Fruit fly (Drosophila melanogaster) whole organism, embryonic: Measurements from ENCODE around the gene ash1.

ENCODE experiments used
- Abd-B ChIP-seq: fragments of 200-800 bp; sonication (Bioruptor generic); optimal IDR thresholded peaks from 2 replicates; lab custom pipeline; 2018; ENCODE audit warnings: missing biosample characterization, mild to moderate bottlenecking, missing genetic modification characterization, moderate library complexity
- Aef1 ChIP-seq: fragments of 200-800 bp; sonication (Bioruptor generic); IDR thresholded peaks from 3 replicates; pipeline ENCODE4 v1.3.6; 2022; ENCODE audit warnings: missing biosample characterization, missing genetic modification characterization
- Antp ChIP-seq: fragments of 200-800 bp; sonication (Bioruptor generic); optimal IDR thresholded peaks from 3 replicates; lab custom pipeline; 2016; ENCODE audit warnings: missing biosample characterization, missing genetic modification characterization
- Bgb ChIP-seq: fragments of 200-800 bp; sonication (Bioruptor generic); IDR thresholded peaks from 2 replicates; pipeline ENCODE4 v1.3.6; 2022; ENCODE audit warnings: missing biosample characterization, missing genetic modification characterization; ENCODE audit not compliant: partially characterized antibody
- CG10565 ChIP-seq: fragments of 200-800 bp; sonication (Bioruptor generic); optimal IDR thresholded peaks from 3 replicates; lab custom pipeline; 2016; ENCODE audit warnings: missing biosample characterization, mild to moderate bottlenecking, missing genetic modification characterization
- CG10654 ChIP-seq: fragments of 200-800 bp; sonication (Bioruptor generic); optimal IDR thresholded peaks from 2 replicates; lab custom pipeline; 2016; ENCODE audit warnings: missing biosample characterization, missing genetic modification characterization
- CG11695 ChIP-seq: fragments of 200-800 bp; sonication (Bioruptor generic); IDR thresholded peaks from 3 replicates; pipeline ENCODE4 v1.3.6; 2022; ENCODE audit warnings: missing biosample characterization, missing genetic modification characterization
- CG12155 ChIP-seq: fragments of 200-800 bp; sonication (Bioruptor generic); optimal IDR thresholded peaks from 3 replicates; lab custom pipeline; 2016; ENCODE audit warnings: missing biosample characterization, missing genetic modification characterization
- CG12299 ChIP-seq: fragments of 200-800 bp; sonication (Bioruptor generic); optimal IDR thresholded peaks from 2 replicates; lab custom pipeline; 2018; ENCODE audit warnings: missing biosample characterization, mild to moderate bottlenecking, missing genetic modification characterization
- CG12769 ChIP-seq: fragments of 200-800 bp; sonication (Bioruptor generic); optimal IDR thresholded peaks from 2 replicates; lab custom pipeline; 2019; ENCODE audit warnings: missing biosample characterization, mild to moderate bottlenecking, missing genetic modification characterization, moderate library complexity
- CG14014 ChIP-seq: fragments of 200-800 bp; sonication (Bioruptor generic); IDR thresholded peaks from 2 replicates; pipeline ENCODE4 v1.3.6; 2022; ENCODE audit warnings: missing biosample characterization, missing genetic modification characterization
- CG14710 ChIP-seq: fragments of 200-800 bp; sonication (Bioruptor generic); optimal IDR thresholded peaks from 3 replicates; lab custom pipeline; 2019; ENCODE audit warnings: missing biosample characterization, mild to moderate bottlenecking, missing genetic modification characterization, moderate library complexity
- CG15073 ChIP-seq: fragments of 200-800 bp; sonication (Bioruptor generic); optimal IDR thresholded peaks from 2 replicates; lab custom pipeline; 2016; ENCODE audit warnings: missing biosample characterization, missing genetic modification characterization
- CG15479 ChIP-seq: fragments of 200-800 bp; sonication (Bioruptor generic); optimal IDR thresholded peaks from 3 replicates; lab custom pipeline; 2019; ENCODE audit warnings: missing biosample characterization, mild to moderate bottlenecking, missing genetic modification characterization, moderate library complexity
- CG16815 ChIP-seq: fragments of 200-800 bp; sonication (Bioruptor generic); optimal IDR thresholded peaks from 3 replicates; lab custom pipeline; 2017; ENCODE audit warnings: missing biosample characterization, mild to moderate bottlenecking, missing genetic modification characterization
- CG17568 ChIP-seq: fragments of 200-800 bp; sonication (Bioruptor generic); optimal IDR thresholded peaks from 2 replicates; lab custom pipeline; 2018; ENCODE audit warnings: missing biosample characterization, mild to moderate bottlenecking, missing genetic modification characterization, moderate library complexity
- CG18619 ChIP-seq: fragments of 200-800 bp; sonication (Bioruptor generic); optimal IDR thresholded peaks from 3 replicates; lab custom pipeline; 2017; ENCODE audit warnings: missing biosample characterization, mild to moderate bottlenecking, missing genetic modification characterization
- CG2120 ChIP-seq: fragments of 200-800 bp; sonication (Bioruptor generic); optimal IDR thresholded peaks from 3 replicates; lab custom pipeline; 2016; ENCODE audit warnings: missing biosample characterization, missing genetic modification characterization
- CG2199 ChIP-seq: fragments of 200-800 bp; sonication (Bioruptor generic); IDR thresholded peaks from 3 replicates; pipeline ENCODE4 v1.3.6; 2022; ENCODE audit warnings: missing biosample characterization, missing genetic modification characterization
- CG30020 ChIP-seq: fragments of 200-800 bp; optimal IDR thresholded peaks from 2 replicates; lab custom pipeline; 2019; ENCODE audit warnings: missing biosample characterization, mild to moderate bottlenecking, missing genetic modification characterization, moderate library complexity
- CG3163 ChIP-seq: fragments of 200-800 bp; sonication (Bioruptor generic); optimal IDR thresholded peaks from 3 replicates; lab custom pipeline; 2016; ENCODE audit warnings: missing biosample characterization, missing genetic modification characterization
- CG34376 ChIP-seq: fragments of 200-800 bp; sonication (Bioruptor generic); optimal IDR thresholded peaks from 2 replicates; lab custom pipeline; 2018; ENCODE audit warnings: missing biosample characterization, mild to moderate bottlenecking, missing genetic modification characterization
- CG6654 ChIP-seq: fragments of 200-800 bp; sonication (Bioruptor generic); optimal IDR thresholded peaks from 2 replicates; lab custom pipeline; 2017; ENCODE audit warnings: missing biosample characterization, mild to moderate bottlenecking, missing genetic modification characterization
- CG6683 ChIP-seq: fragments of 200-800 bp; sonication (Bioruptor generic); optimal IDR thresholded peaks from 2 replicates; lab custom pipeline; 2017; ENCODE audit warnings: missing biosample characterization, mild to moderate bottlenecking, missing genetic modification characterization, missing genetic modification reagents
- CG7786 ChIP-seq: fragments of 200-800 bp; sonication (Bioruptor generic); optimal IDR thresholded peaks from 2 replicates; lab custom pipeline; 2016; ENCODE audit warnings: missing biosample characterization, missing genetic modification characterization
- CG8944 ChIP-seq: fragments of 200-800 bp; sonication (Bioruptor generic); optimal IDR thresholded peaks from 3 replicates; lab custom pipeline; 2016; ENCODE audit warnings: missing biosample characterization, missing genetic modification characterization
- Camta ChIP-seq: fragments of 200-800 bp; sonication (Bioruptor generic); optimal IDR thresholded peaks from 2 replicates; lab custom pipeline; 2016; ENCODE audit warnings: missing biosample characterization, missing genetic modification characterization
- D ChIP-seq, 2 experiments: fragments of 200-800 bp in 1 of 2; fragments of >200 bp in 1 of 2; sonication (Bioruptor generic) in 1 of 2; optimal IDR thresholded peaks; 2 replicates in 1 of 2; 3 replicates in 1 of 2; lab custom pipeline; 2017; ENCODE audit warnings: mild to moderate bottlenecking in 1 of 2, missing biosample characterization in 1 of 2, missing genetic modification characterization in 1 of 2, missing genetic modification reagents in 1 of 2
- Deaf1 ChIP-seq: fragments of 200-800 bp; optimal IDR thresholded peaks from 3 replicates; lab custom pipeline; 2019; ENCODE audit warnings: missing biosample characterization, mild to moderate bottlenecking, missing genetic modification characterization, moderate library complexity
- Hr3 ChIP-seq: fragments of 200-800 bp; sonication (Bioruptor generic); optimal IDR thresholded peaks from 3 replicates; lab custom pipeline; 2016; ENCODE audit warnings: missing biosample characterization, missing genetic modification characterization
- Hsf ChIP-seq: fragments of 200-800 bp; sonication (Bioruptor generic); optimal IDR thresholded peaks from 3 replicates; lab custom pipeline; 2016; ENCODE audit warnings: missing biosample characterization, missing genetic modification characterization
- Lhr ChIP-seq: fragments of 200-800 bp; sonication (Bioruptor generic); optimal IDR thresholded peaks from 3 replicates; lab custom pipeline; 2017; ENCODE audit warnings: mild to moderate bottlenecking, missing biosample characterization, missing genetic modification reagents, missing genetic modification characterization
- Myb ChIP-seq: fragments of 200-800 bp; sonication (Bioruptor generic); optimal IDR thresholded peaks from 2 replicates; lab custom pipeline; 2016; ENCODE audit warnings: missing biosample characterization, missing genetic modification characterization
- Oaz ChIP-seq: fragments of 200-800 bp; sonication (Bioruptor generic); IDR thresholded peaks from 2 replicates; pipeline ENCODE4 v1.3.6; 2022; ENCODE audit warnings: missing biosample characterization, missing genetic modification characterization
- Rx ChIP-seq: fragments of 200-800 bp; sonication (Bioruptor generic); IDR thresholded peaks from 2 replicates; pipeline ENCODE4 v1.3.6; 2022; ENCODE audit warnings: missing biosample characterization, missing genetic modification characterization
- Scr ChIP-seq: fragments of 200-800 bp; sonication (Bioruptor generic); IDR thresholded peaks from 2 replicates; pipeline ENCODE4 v1.3.6; 2022; ENCODE audit warnings: missing biosample characterization, missing genetic modification characterization; ENCODE audit not compliant: partially characterized antibody
- bigmax ChIP-seq: fragments of 200-800 bp; sonication (Bioruptor generic); optimal IDR thresholded peaks from 2 replicates; lab custom pipeline; 2018; ENCODE audit warnings: missing biosample characterization, mild to moderate bottlenecking, missing genetic modification characterization
- bsh ChIP-seq, 2 experiments: fragments of 200-800 bp; sonication (Bioruptor generic); optimal IDR thresholded peaks; 2 replicates each; lab custom pipeline; 2017 to 2018; ENCODE audit warnings: mild to moderate bottlenecking in 2 of 2, missing biosample characterization in 2 of 2, missing genetic modification characterization in 2 of 2, moderate library complexity in 1 of 2
- dpn ChIP-seq, 2 experiments: fragments of 200-800 bp; sonication (Bioruptor generic); optimal IDR thresholded peaks; 3 replicates each; lab custom pipeline; 2016; ENCODE audit warnings: missing biosample characterization in 2 of 2, missing genetic modification characterization in 2 of 2
- ems ChIP-seq: fragments of 200-800 bp; sonication (Bioruptor generic); optimal IDR thresholded peaks from 3 replicates; lab custom pipeline; 2016; ENCODE audit warnings: missing biosample characterization, missing genetic modification characterization
- esg ChIP-seq: fragments of 200-800 bp; sonication (Bioruptor generic); conservative IDR thresholded peaks from 2 replicates; pipeline ENCODE4 v1.3.6; 2022; ENCODE audit warnings: missing biosample characterization, missing genetic modification characterization
- eve ChIP-seq, 2 experiments: fragments of >200 bp; optimal IDR thresholded peaks; 2 replicates each; lab custom pipeline; 2017; ENCODE audit warnings: missing biosample characterization in 2 of 2, missing genetic modification characterization in 2 of 2
- gcm2 ChIP-seq: fragments of 200-800 bp; sonication (Bioruptor generic); optimal IDR thresholded peaks from 2 replicates; lab custom pipeline; 2016; ENCODE audit warnings: missing biosample characterization, missing genetic modification characterization
- ken ChIP-seq: fragments of 200-800 bp; sonication (Bioruptor generic); IDR thresholded peaks from 3 replicates; pipeline ENCODE4 v1.3.6; 2022; ENCODE audit warnings: missing biosample characterization, missing genetic modification characterization
- klu ChIP-seq: fragments of 200-800 bp; sonication (Bioruptor generic); IDR thresholded peaks from 2 replicates; pipeline ENCODE4 v1.3.6; 2022; ENCODE audit warnings: missing biosample characterization, missing genetic modification characterization
- slp2 ChIP-seq: fragments of 200-800 bp; sonication (Bioruptor generic); optimal IDR thresholded peaks from 2 replicates; lab custom pipeline; 2016; ENCODE audit warnings: missing biosample characterization, missing genetic modification characterization
- stc ChIP-seq: fragments of 200-800 bp; sonication (Bioruptor generic); IDR thresholded peaks from 2 replicates; pipeline ENCODE4 v1.3.6; 2022; ENCODE audit warnings: missing biosample characterization, missing genetic modification characterization
- tap ChIP-seq: fragments of 200-800 bp; optimal IDR thresholded peaks from 3 replicates; lab custom pipeline; 2019; ENCODE audit warnings: missing biosample characterization, mild to moderate bottlenecking, missing genetic modification characterization, moderate library complexity
- tll ChIP-seq, 2 experiments: fragments of 200-800 bp in 1 of 2; fragments of >200 bp in 1 of 2; sonication (Bioruptor generic) in 1 of 2; optimal IDR thresholded peaks; 2 replicates each; lab custom pipeline; 2017 to 2019; ENCODE audit warnings: missing biosample characterization in 2 of 2, missing genetic modification characterization in 2 of 2, mild to moderate bottlenecking in 1 of 2, moderate library complexity in 1 of 2
- tx ChIP-seq: fragments of 200-800 bp; sonication (Bioruptor generic); optimal IDR thresholded peaks from 2 replicates; lab custom pipeline; 2016; ENCODE audit warnings: missing biosample characterization, missing genetic modification characterization

ash1 gene

dm6 chr3L:19612172-19612571, 13.6 kb upstream of the ash1 start, which contains the start of the genes Lon and PIG-F (continued):
- TF ChIP-seq Oaz (GFP tag; lab: Robert Waterston, UW) (peak; percentile 97), CG14710 (tag; lab: Kevin White, UChicago) (peak; percentile 99), dpn (GFP tag; optimal IDR thresholded peaks at IDR 0.05; lab: Kevin White, UChicago) (peak; percentile 99), Antp (GFP tag; lab: Kevin White, UChicago) (peak; percentile 98), CG34376 (GFP tag; lab: Kevin White, UChicago) (peak; percentile 99), bsh (GFP tag; optimal IDR thresholded peaks at IDR 0.05; lab: Kevin White, UChicago) (peak; percentile 98 to 99), CG2199 (GFP tag; lab: Robert Waterston, UW) (peak; percentile 95), CG30020 (tag; lab: Kevin White, UChicago) (peak; percentile 93), CG10654 (GFP tag; lab: Kevin White, UChicago) (peak; percentile 99), Deaf1 (peak; percentile 88), CG16815 (peak; percentile 99), CG7786 (peak; percentile 97), CG15479 (GFP tag; lab: Kevin White, UChicago) (peak; percentile 78), tll (GFP tag; optimal IDR thresholded peaks at IDR 0.05; lab: Kevin White, UChicago) (peak; percentile 59 to 81), Myb (GFP tag; lab: Kevin White, UChicago) (peak; percentile 90), ken (GFP tag; lab: Robert Waterston, UW) (peak; percentile 98), tx (GFP tag; lab: Kevin White, UChicago) (peak; percentile 98), CG3163 (GFP tag; lab: Kevin White, UChicago) (peak; percentile 85), CG2120 (peak; percentile 99), CG12299 (peak; percentile 99), CG8944 (GFP tag; lab: Kevin White, UChicago) (peak; percentile 97), slp2 (peak; percentile 98), Camta (peak; percentile 99), stc (GFP tag; lab: Robert Waterston, UW) (peak; percentile 98), eve (GFP tag; optimal IDR thresholded peaks at IDR 0.05; lab: Kevin White, UChicago) (peak in 1 of 2 experiments; percentile 71), Lhr (peak; percentile 96), esg (GFP tag; lab: Robert Waterston, UW) (peak; percentile 98), CG18619 (peak; percentile 99), ems (GFP tag; lab: Kevin White, UChicago) (peak; percentile 99), Abd-B (GFP tag; lab: Kevin White, UChicago) (peak; percentile 99), Hsf (GFP tag; lab: Kevin White, UChicago) (peak; percentile 99), D (optimal IDR thresholded peaks at IDR 0.05; lab: Kevin White, UChicago) (no peak), D (GFP tag; optimal IDR thresholded peaks at IDR 0.05; lab: Kevin White, UChicago) (peak; percentile 99), CG6683 (peak; percentile 97), Bgb (GFP tag; lab: Robert Waterston, UW) (peak; percentile 63), CG12769 (tag; lab: Kevin White, UChicago) (no peak), CG12155 (GFP tag; lab: Kevin White, UChicago) (peak; percentile 98), Rx (GFP tag; lab: Robert Waterston, UW) (peak; percentile 98), tap (tag; lab: Kevin White, UChicago) (peak; percentile 97), Scr (peak; percentile 63), CG6654 (peak; percentile 95), Aef1 (GFP tag; lab: Robert Waterston, UW) (peak; percentile 99), CG17568 (peak; percentile 98), CG14014 (GFP tag; lab: Robert Waterston, UW) (peak; percentile 99), Hr3 (GFP tag; lab: Kevin White, UChicago) (peak; percentile 100), CG15073 (GFP tag; lab: Kevin White, UChicago) (peak; percentile 91), CG11695 (GFP tag; lab: Robert Waterston, UW) (peak; percentile 98), bigmax (GFP tag; lab: Kevin White, UChicago) (peak; percentile 65), gcm2 (GFP tag; lab: Kevin White, UChicago) (peak; percentile 97), CG10565 (GFP tag; lab: Kevin White, UChicago) (peak; percentile 96), klu (GFP tag; lab: Robert Waterston, UW) (peak; percentile 99)
